Worm (Caenorhabditis elegans): ENCODE measurements around the gene his-37.

DNA sequence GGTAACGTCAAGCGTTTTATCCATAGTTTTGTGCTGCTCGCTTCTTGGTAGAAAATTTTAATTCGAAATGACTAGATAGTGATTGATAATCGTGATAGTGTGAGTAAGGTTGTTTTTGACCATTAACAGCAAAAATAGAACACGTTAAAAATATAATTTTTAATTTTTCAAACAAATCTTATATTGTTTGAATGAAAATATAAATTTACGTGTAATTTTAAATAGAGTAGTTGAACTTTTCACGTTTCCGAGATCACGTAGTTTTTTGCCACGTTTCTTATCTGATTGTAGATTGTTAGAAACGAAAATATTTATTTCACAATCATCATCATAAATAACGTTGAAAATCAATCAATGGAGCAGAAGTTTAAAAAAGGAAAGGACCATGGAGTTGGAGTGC lies 15.4 kb upstream of the his-37 start, which contains the start of the genes C50F4.10 and pfk-1.2:
- TF ChIP-seq T22C8.4 (GFP tag; IDR thresholded peaks at IDR 0.05): no peak
- no peak for TF ChIP-seq tab-1 (GFP tag; IDR thresholded peaks at IDR 0.05)
- TF ChIP-seq med-1 (GFP tag; optimal IDR thresholded peaks at IDR 0.05; ENCODE audit: insufficient read depth): no peak
- TF ChIP-seq flt-1 (GFP tag; IDR thresholded peaks at IDR 0.05): no peak
- TF ChIP-seq klf-2 (GFP tag; conservative IDR thresholded peaks at IDR 0.05): no peak
- TF ChIP-seq cog-1 (tag; optimal IDR thresholded peaks at IDR 0.05): no peak
- no peak for TF ChIP-seq ztf-23 (GFP tag; IDR thresholded peaks at IDR 0.05)
- TF ChIP-seq ztf-29 (GFP tag; IDR thresholded peaks at IDR 0.05): no peak

All from whole organism, midembryonic.